Worm (Caenorhabditis elegans): ENCODE data around the gene M05D6.2.

M05D6.2 gene

DNA sequence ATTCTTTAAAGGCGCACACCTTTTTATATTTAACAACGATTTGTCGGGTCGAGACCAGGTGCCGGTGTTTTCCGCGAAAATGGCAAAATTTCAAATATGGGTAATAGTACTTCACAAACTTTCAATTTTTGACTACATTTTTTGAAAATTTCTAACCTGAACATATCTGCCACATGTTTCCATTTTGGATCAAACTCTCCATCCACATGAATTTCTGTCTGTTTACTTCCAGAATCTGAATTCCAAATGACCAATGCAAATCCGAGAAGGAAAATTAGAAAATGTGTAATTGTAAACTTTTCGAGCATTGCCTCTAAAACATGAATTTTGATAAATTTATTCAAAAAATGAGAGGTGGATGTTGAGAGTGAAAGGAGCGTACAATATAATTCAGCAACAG, 12.3 kb downstream of the M05D6.2 start, which contains the start of gene lact-4:
Gene lact-4, minus strand, starts transcription at position 313 of the 400 bp plus-strand sequence.
- TF ChIP-seq lin-32 (GFP tag; optimal IDR thresholded peaks at IDR 0.05) (no peak), sptf-1 (tag; optimal IDR thresholded peaks at IDR 0.05) (no peak), ceh-43 (GFP tag; optimal IDR thresholded peaks at IDR 0.05) (no peak), ceh-39 (tag; optimal IDR thresholded peaks at IDR 0.05) (no peak)

DNA sequence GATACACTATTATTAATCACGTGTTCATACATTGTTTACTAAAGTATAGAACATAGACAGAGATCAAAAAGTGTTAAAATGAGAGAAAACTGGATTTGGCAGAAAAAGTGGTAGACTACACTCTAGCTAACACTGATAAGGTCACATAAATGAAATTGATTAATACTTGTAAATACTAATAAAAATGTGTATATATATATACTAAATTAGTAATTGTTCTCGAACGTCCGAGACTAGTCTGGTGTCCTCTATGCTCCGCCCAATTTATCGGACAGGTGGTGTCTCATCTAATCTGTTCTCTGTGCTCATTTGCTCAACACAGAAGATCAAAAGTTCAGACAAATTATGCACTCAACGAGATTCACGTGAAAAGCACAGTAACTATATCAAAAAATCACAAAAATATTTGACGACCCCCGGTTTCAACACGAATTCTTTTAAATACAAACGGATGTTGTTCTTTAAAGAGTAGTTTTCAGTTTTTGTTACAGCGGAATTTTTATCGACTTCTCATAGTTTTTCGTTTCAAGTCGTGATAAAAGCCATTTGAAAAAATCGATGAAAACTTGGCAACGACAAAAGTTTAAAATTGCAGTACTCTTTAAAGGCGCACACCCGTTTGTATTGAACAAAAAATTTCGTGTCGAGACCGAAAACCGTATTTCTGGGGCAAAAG, 13.3 kb downstream of the M05D6.2 start:
- TF ChIP-seq unc-120 (tag; optimal IDR thresholded peaks at IDR 0.05; ENCODE audit: poor library complexity, severe bottlenecking) (peak; percentile 62), hlh-1 (tag; optimal IDR thresholded peaks at IDR 0.05) (peak; percentile 84), nhr-12 (tag; optimal IDR thresholded peaks at IDR 0.05) (no peak), pha-4 (tag; optimal IDR thresholded peaks at IDR 0.05) (peak; percentile 10), zip-8 (tag; optimal IDR thresholded peaks at IDR 0.05) (no peak), nhr-237 (tag; optimal IDR thresholded peaks at IDR 0.05) (no peak), mab-5 (tag; optimal IDR thresholded peaks at IDR 0.05) (peak; percentile 44), nhr-2 (tag; optimal IDR thresholded peaks at IDR 0.05) (peak; percentile 58), unc-62 (GFP tag; optimal IDR thresholded peaks at IDR 0.05) (peak; percentile 70), ceh-39 (tag; optimal IDR thresholded peaks at IDR 0.05) (peak; percentile 34)

DNA sequence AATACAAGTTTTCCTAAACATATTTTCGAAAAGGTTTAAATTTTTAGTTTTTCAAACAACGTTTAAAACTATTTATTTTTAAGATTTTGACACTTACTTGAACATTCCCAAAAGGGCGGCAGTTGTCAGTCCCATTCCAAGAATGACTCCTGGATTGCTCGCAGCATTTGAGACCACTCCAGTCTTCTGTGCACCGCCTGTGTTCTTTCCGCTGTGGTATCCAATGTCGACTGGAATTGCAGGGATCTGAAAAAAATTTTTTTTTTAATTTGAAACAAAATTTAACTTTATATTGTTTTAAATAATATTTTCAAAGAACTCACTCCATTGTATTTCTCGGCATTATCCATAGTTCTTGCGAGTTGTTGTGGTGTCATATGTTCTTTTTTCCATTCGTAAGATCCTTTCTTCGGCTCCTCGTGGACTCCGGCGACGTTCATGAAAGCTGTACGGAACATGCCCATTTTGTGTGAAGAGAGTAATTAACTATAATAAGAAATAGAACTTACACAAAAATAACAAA, 13.9 kb downstream of the M05D6.2 start, which contains the start of gene M05D6.5:
Gene M05D6.5, minus strand, starts transcription at position 473 of the 523 bp plus-strand sequence.
- TF ChIP-seq nhr-28 (tag; optimal IDR thresholded peaks at IDR 0.05): no peak
- no peak for TF ChIP-seq lin-13 (tag; optimal IDR thresholded peaks at IDR 0.05)
- TF ChIP-seq sem-2 (GFP tag; optimal IDR thresholded peaks at IDR 0.05): no peak
- no peak for TF ChIP-seq bed-3 (GFP tag; optimal IDR thresholded peaks at IDR 0.05)

DNA sequence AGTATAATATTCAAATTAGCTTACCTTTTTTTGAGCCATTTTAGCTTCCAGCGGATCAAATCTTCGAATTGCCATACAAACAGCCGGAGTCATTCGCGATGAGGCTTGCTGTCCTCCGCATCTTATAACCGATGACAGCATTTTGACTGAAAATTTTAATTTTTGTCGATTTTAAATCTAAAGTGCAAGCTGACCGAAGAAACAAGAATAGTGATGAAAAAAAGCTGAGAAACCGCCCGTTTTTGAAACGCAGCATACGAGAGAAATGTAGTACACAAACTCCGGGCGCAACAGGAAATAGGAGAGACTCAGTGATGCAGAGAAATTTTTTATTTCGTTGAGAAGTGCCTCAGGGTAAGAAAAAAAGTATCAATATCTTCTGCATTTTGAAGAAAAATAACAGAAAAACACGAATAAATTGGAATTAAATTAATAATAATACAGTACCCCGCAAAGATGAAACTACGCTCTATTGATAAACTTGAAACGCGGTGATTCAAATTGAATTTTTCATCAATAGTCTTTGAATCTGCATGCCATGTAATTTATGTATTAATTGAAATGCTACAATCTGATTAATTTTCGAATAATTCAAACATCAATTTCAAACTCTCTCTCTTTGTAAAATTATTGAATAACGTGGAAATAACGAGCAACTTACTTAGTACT, 15.3 kb downstream of the M05D6.2 start:
- peak; percentile 82 for TF ChIP-seq lsy-2 (tag; optimal IDR thresholded peaks at IDR 0.05)
- peak; percentile 44 for TF ChIP-seq ces-1 (GFP tag; optimal IDR thresholded peaks at IDR 0.05)
- no peak for TF ChIP-seq sptf-1 (tag; optimal IDR thresholded peaks at IDR 0.05)

DNA sequence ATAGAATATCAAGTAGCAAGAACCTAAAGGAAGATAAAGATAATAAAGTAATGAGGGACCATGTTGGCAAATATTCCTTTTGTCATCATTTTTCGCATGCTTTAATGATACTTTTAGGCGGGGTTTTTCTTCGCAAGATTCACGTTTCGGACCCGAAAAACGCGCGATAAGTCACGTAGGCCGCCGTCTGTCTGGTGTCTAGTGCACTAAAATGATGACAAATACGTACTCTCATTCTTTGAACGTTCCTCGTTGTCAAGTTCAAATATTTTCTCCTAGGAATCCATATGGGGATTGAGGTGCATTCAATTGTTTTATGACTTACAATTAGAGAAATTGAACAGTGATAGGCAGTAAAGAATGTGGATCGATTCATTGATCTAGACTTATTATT, 15.9 kb downstream of the M05D6.2 start, which contains the start of gene taap-1:
Gene taap-1, minus strand, starts transcription at position 79 of the 394 bp plus-strand sequence.
- no peak for TF ChIP-seq mls-2 (tag; optimal IDR thresholded peaks at IDR 0.05)
- no peak for TF ChIP-seq ceh-39 (tag; optimal IDR thresholded peaks at IDR 0.05)
- no peak for TF ChIP-seq nhr-12 (tag; optimal IDR thresholded peaks at IDR 0.05)
- TF ChIP-seq tbx-8 (GFP tag; optimal IDR thresholded peaks at IDR 0.05): no peak
- TF ChIP-seq nhr-28 (tag; optimal IDR thresholded peaks at IDR 0.05): no peak
- TF ChIP-seq hlh-1 (tag; optimal IDR thresholded peaks at IDR 0.05): no peak
- no peak for TF ChIP-seq sem-2 (GFP tag; optimal IDR thresholded peaks at IDR 0.05)
- no peak for TF ChIP-seq unc-120 (tag; optimal IDR thresholded peaks at IDR 0.05; ENCODE audit: poor library complexity, severe bottlenecking)
- TF ChIP-seq elt-1 (tag; optimal IDR thresholded peaks at IDR 0.05; ENCODE audit: borderline replicate concordance, insufficient read depth): no peak
- TF ChIP-seq ceh-83 (GFP tag; optimal IDR thresholded peaks at IDR 0.05): no peak
- TF ChIP-seq sptf-1 (tag; optimal IDR thresholded peaks at IDR 0.05): no peak
- no peak for TF ChIP-seq ztf-11 (tag; optimal IDR thresholded peaks at IDR 0.05)

DNA sequence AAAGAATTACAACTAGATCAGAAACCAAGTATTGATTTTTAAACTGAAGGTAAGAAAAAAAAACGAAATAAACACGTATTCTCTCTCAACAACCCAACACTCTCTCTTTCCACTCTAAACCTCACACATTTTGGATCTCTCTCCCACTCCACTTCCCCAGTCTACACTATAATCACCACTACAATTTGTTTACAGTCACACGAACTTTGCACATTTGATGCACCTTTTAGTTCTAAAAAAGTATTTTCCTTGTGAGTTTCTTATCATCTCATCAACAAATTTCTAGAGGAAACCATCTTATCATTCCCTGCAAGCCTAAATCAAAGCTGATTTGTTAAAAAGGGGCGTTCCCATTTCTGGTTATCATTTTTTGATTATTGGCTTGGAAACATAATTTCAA, 16.6 kb downstream of the M05D6.2 start:
- no peak for TF ChIP-seq nhr-12 (tag; optimal IDR thresholded peaks at IDR 0.05)
- no peak for TF ChIP-seq flh-1 (GFP tag; optimal IDR thresholded peaks at IDR 0.05)
- no peak for TF ChIP-seq blmp-1 (tag; optimal IDR thresholded peaks at IDR 0.05)

DNA sequence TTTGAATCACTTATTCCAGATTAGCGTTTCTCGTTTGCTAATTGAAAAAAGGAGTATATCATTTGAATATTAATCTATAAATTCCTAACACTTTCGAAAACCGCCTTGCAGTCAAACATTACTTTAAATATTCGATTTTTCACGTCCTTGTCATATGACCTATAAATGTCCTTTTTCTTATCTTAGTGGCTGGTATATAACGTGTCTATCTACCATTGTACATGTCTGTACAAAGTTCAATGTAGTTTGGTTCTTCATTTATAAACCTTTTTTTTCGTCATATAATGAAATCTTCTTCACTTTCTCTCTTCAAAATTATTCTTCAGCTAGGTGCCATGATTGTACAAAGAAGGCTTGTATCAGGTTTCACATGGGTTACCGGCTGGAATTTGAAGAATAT, 17.7 kb downstream of the M05D6.2 start, which contains the start of gene gbh-2:
Gene gbh-2, plus strand, starts transcription at position 277 of the 400 bp plus-strand sequence.
- TF ChIP-seq nhr-2 (tag; optimal IDR thresholded peaks at IDR 0.05) (no peak), ztf-11 (tag; optimal IDR thresholded peaks at IDR 0.05) (no peak)
